Worm (Caenorhabditis elegans): ENCODE data around the gene C08B11.9.

DNA sequence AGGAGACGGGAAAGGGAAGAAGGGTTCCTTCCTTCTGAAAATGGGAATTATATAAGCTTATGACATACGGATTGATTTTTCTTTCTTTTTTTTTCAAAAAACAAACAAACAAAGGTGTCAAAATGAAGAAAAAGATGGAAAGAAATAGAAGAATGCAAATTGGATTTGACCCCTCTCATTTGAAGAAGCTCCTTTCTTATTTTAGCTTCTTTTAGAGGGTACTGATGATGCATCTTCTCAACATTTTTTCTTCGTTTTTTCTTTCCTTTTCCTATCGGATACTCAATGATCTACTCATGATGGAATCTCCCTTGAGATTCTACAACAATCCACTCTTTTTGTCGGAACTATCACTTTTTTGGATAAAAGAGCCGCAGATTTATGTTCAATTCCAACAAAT is 47.8 kb downstream of the C08B11.9 start:
- TF ChIP-seq F33H1.4 (GFP tag; IDR thresholded peaks at IDR 0.05), result no peak
- no peak for TF ChIP-seq unc-62 (GFP tag; optimal IDR thresholded peaks at IDR 0.05)
- no peak for TF ChIP-seq T07F8.4 (tag; optimal IDR thresholded peaks at IDR 0.05)
- TF ChIP-seq sdz-38 (tag; optimal IDR thresholded peaks at IDR 0.05), result no peak
- TF ChIP-seq madf-8 (GFP tag; conservative IDR thresholded peaks at IDR 0.05), result no peak
- no peak for TF ChIP-seq ets-4 (GFP tag; optimal IDR thresholded peaks at IDR 0.05)
- TF ChIP-seq somi-1 (GFP tag; optimal IDR thresholded peaks at IDR 0.05), result no peak
- TF ChIP-seq let-607 (tag; optimal IDR thresholded peaks at IDR 0.05), result no peak
- TF ChIP-seq F39B2.1 (GFP tag; IDR thresholded peaks at IDR 0.05), result no peak
- TF ChIP-seq ztf-3 (GFP tag; optimal IDR thresholded peaks at IDR 0.05), result no peak
- TF ChIP-seq ztf-18 (tag; optimal IDR thresholded peaks at IDR 0.05), result no peak
- TF ChIP-seq sea-2 (GFP tag; IDR thresholded peaks at IDR 0.05), result no peak
- no peak for TF ChIP-seq dpff-1 (tag; optimal IDR thresholded peaks at IDR 0.05)
